Worm (Caenorhabditis elegans): ENCODE data around the gene F21C10.5.

ce11 chrV:9085845-9086244 lies 39.6 kb upstream of the F21C10.5 start:
- TF ChIP-seq fkh-10 (GFP tag; optimal IDR thresholded peaks at IDR 0.05) (no peak), lsy-2 (tag; optimal IDR thresholded peaks at IDR 0.05) (peak in 1 of 2 experiments; percentile 10), snpc-4 (tag; optimal IDR thresholded peaks at IDR 0.05) (no peak), vab-7 (GFP tag; IDR thresholded peaks at IDR 0.05) (no peak), saeg-2 (GFP tag; IDR thresholded peaks at IDR 0.05) (no peak), unc-62 (GFP tag; optimal IDR thresholded peaks at IDR 0.05 in 1 of 2) (peak in 1 of 2 experiments; percentile 83), unc-62 (tag; optimal IDR thresholded peaks at IDR 0.05) (no peak), lin-13 (GFP tag; optimal IDR thresholded peaks at IDR 0.05) (no peak), ama-1 (optimal IDR thresholded peaks at IDR 0.05) (no peak), nhr-28 (tag; optimal IDR thresholded peaks at IDR 0.05) (peak; percentile 90), nhr-25 (tag; optimal IDR thresholded peaks at IDR 0.05; ENCODE audit: borderline replicate concordance, insufficient read depth) (no peak), F10B5.3 (tag; optimal IDR thresholded peaks at IDR 0.05) (no peak), skn-1 (tag; optimal IDR thresholded peaks at IDR 0.05) (no peak), pha-4 (GFP tag; IDR thresholded peaks at IDR 0.05) (no peak), pha-4 (tag; optimal IDR thresholded peaks at IDR 0.05) (no peak), egl-27 (tag; optimal IDR thresholded peaks at IDR 0.05) (no peak)

Data from whole organism, L4 larva.